Fruit fly (Drosophila melanogaster): ENCODE results near the gene Ahcy.

DNA sequence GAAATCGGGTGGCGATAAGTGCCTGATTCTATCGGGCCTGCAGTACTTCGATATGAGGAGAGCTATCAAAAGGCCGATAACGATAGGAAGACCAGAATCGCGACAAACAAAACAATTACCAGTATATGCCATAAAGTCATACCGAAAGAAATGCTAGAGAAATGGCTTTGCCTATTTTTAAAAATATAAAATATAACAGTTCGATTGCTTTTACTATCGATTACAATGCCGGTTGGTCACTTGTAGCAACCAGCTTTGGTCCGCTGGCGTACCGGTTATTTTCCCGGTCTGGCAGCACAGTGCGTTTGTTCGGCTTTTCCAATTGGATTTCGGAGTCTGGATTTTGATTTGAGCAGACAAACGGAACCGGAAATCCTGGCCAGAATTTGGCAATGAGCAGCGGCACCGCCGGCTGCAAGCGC lies 12.4 kb downstream of the Ahcy start, which contains the start of the genes shtd, CG6294 and CG6299:
- TF ChIP-seq Dll (optimal IDR thresholded peaks at IDR 0.05) (no peak), psq (optimal IDR thresholded peaks at IDR 0.05) (no peak), pan (optimal IDR thresholded peaks at IDR 0.05) (no peak)

Measured in whole organism.